Fruit fly (Drosophila melanogaster) whole organism, embryonic: Measurements from ENCODE around the gene CG13032.

Source experiments
- Asciz ChIP-seq: fragments of 200-800 bp; sonication (Bioruptor generic); optimal IDR thresholded peaks from 2 replicates; lab custom pipeline; 2017; ENCODE audit warnings: missing biosample characterization, mild to moderate bottlenecking, missing genetic modification characterization, missing genetic modification reagents
- Awh ChIP-seq: fragments of 200-800 bp; sonication (Bioruptor generic); IDR thresholded peaks from 2 replicates; pipeline ENCODE4, ENCODE4 v1.3.6; 2022; ENCODE audit warnings: missing biosample characterization, missing genetic modification characterization
- CG10979 ChIP-seq: fragments of 200-800 bp; sonication (Bioruptor generic); optimal IDR thresholded peaks from 2 replicates; lab custom pipeline; 2018; ENCODE audit warnings: missing biosample characterization, mild to moderate bottlenecking, missing genetic modification characterization, moderate library complexity
- CG11398 ChIP-seq: fragments of 200-800 bp; sonication (Bioruptor generic); optimal IDR thresholded peaks from 2 replicates; lab custom pipeline; 2016; ENCODE audit warnings: missing biosample characterization, missing genetic modification characterization
- CG1233 ChIP-seq: fragments of 200-800 bp; sonication (Bioruptor generic); optimal IDR thresholded peaks from 4 replicates; lab custom pipeline; 2018; ENCODE audit warnings: missing biosample characterization, mild to moderate bottlenecking, missing genetic modification characterization
- CG16815 ChIP-seq: fragments of 200-800 bp; sonication (Bioruptor generic); optimal IDR thresholded peaks from 3 replicates; lab custom pipeline; 2017; ENCODE audit warnings: missing biosample characterization, mild to moderate bottlenecking, missing genetic modification characterization
- CG2199 ChIP-seq: fragments of 200-800 bp; sonication (Bioruptor generic); IDR thresholded peaks from 3 replicates; pipeline ENCODE4 v1.3.6; 2022; ENCODE audit warnings: missing biosample characterization, missing genetic modification characterization
- CG2875 ChIP-seq: fragments of 200-800 bp; sonication (Bioruptor generic); optimal IDR thresholded peaks from 2 replicates; lab custom pipeline; 2017; ENCODE audit warnings: missing biosample characterization, mild to moderate bottlenecking, missing genetic modification characterization, missing genetic modification reagents
- CG31441 ChIP-seq: fragments of 200-800 bp; sonication (Bioruptor generic); IDR thresholded peaks from 2 replicates; pipeline ENCODE4 v1.3.6; 2022; ENCODE audit warnings: missing biosample characterization, missing genetic modification characterization
- CG34224 ChIP-seq: fragments of 200-800 bp; sonication (Bioruptor generic); IDR thresholded peaks from 3 replicates; pipeline ENCODE4 v1.3.6; 2022; ENCODE audit warnings: missing biosample characterization, missing genetic modification characterization; ENCODE audit not compliant: partially characterized antibody
- CG42726 ChIP-seq: fragments of 200-800 bp; sonication (Bioruptor generic); IDR thresholded peaks from 2 replicates; pipeline ENCODE4 v1.3.6; 2022; ENCODE audit warnings: missing biosample characterization, missing genetic modification characterization; ENCODE audit not compliant: partially characterized antibody
- CG4424 ChIP-seq: fragments of 200-800 bp; sonication (Bioruptor generic); optimal IDR thresholded peaks from 3 replicates; lab custom pipeline; 2016; ENCODE audit warnings: missing biosample characterization, missing genetic modification characterization
- CG5245 ChIP-seq: fragments of 200-800 bp; sonication (Bioruptor generic); optimal IDR thresholded peaks from 3 replicates; lab custom pipeline; 2016; ENCODE audit warnings: missing biosample characterization, missing genetic modification characterization
- CG8281 ChIP-seq: fragments of 200-800 bp; sonication (Bioruptor generic); optimal IDR thresholded peaks from 2 replicates; lab custom pipeline; 2018; ENCODE audit warnings: missing biosample characterization, mild to moderate bottlenecking, missing genetic modification characterization, moderate library complexity
- CG8924 ChIP-seq: fragments of 200-800 bp; optimal IDR thresholded peaks from 3 replicates; lab custom pipeline; 2019; ENCODE audit warnings: missing biosample characterization, mild to moderate bottlenecking, missing genetic modification characterization, moderate library complexity
- Deaf1 ChIP-seq: fragments of 200-800 bp; optimal IDR thresholded peaks from 3 replicates; lab custom pipeline; 2019; ENCODE audit warnings: missing biosample characterization, mild to moderate bottlenecking, missing genetic modification characterization, moderate library complexity
- Dref ChIP-seq: fragments of 200-800 bp; sonication (Bioruptor generic); IDR thresholded peaks from 2 replicates; pipeline ENCODE4 v1.3.6; 2022; ENCODE audit warnings: missing biosample characterization, missing genetic modification characterization
- Drgx ChIP-seq: fragments of 200-800 bp; sonication (Bioruptor generic); IDR thresholded peaks from 2 replicates; pipeline ENCODE4 v1.3.6; 2022; ENCODE audit warnings: missing biosample characterization, missing genetic modification characterization
- Gug ChIP-seq: fragments of 200-800 bp; sonication (Bioruptor generic); IDR thresholded peaks from 4 replicates; pipeline ENCODE4 v1.3.6; 2022; ENCODE audit warnings: missing biosample characterization, missing genetic modification characterization
- Hr3 ChIP-seq: fragments of 200-800 bp; sonication (Bioruptor generic); optimal IDR thresholded peaks from 3 replicates; lab custom pipeline; 2016; ENCODE audit warnings: missing biosample characterization, missing genetic modification characterization
- Hr51 ChIP-seq, 2 experiments: fragments of 200-800 bp; sonication (Bioruptor generic); optimal IDR thresholded peaks; 2 replicates in 1 of 2; 3 replicates in 1 of 2; lab custom pipeline; 2016 to 2018; ENCODE audit warnings: missing biosample characterization in 2 of 2, missing genetic modification characterization in 2 of 2, mild to moderate bottlenecking in 1 of 2, moderate library complexity in 1 of 2
- Oli ChIP-seq: fragments of 200-800 bp; sonication (Bioruptor generic); optimal IDR thresholded peaks from 2 replicates; lab custom pipeline; 2018; ENCODE audit warnings: missing biosample characterization, mild to moderate bottlenecking, missing genetic modification characterization, moderate library complexity
- Pdp1 ChIP-seq, 2 experiments: fragments of 200-800 bp; sonication (Bioruptor generic); optimal IDR thresholded peaks; 3 replicates each; lab custom pipeline; 2016; ENCODE audit warnings: missing biosample characterization in 2 of 2, missing genetic modification characterization in 2 of 2, mild to moderate bottlenecking in 1 of 2, moderate library complexity in 1 of 2
- Sox102F ChIP-seq: fragments of 200-800 bp; sonication (Bioruptor generic); optimal IDR thresholded peaks from 2 replicates; lab custom pipeline; 2018; ENCODE audit warnings: missing biosample characterization, mild to moderate bottlenecking, missing genetic modification characterization, moderate library complexity
- Usf ChIP-seq: fragments of 200-800 bp; sonication (Bioruptor generic); optimal IDR thresholded peaks from 2 replicates; lab custom pipeline; 2017; ENCODE audit warnings: missing genotype, missing biosample characterization, missing genetic modification characterization
- Xbp1 ChIP-seq: fragments of 200-800 bp; sonication (Bioruptor generic); optimal IDR thresholded peaks from 3 replicates; lab custom pipeline; 2016; ENCODE audit warnings: missing biosample characterization, mild to moderate bottlenecking, missing genetic modification characterization
- Xrp1 ChIP-seq: fragments of 200-800 bp; sonication (Bioruptor generic); IDR thresholded peaks from 2 replicates; pipeline ENCODE4 v1.3.6; 2022; ENCODE audit warnings: missing biosample characterization, missing genetic modification characterization
- bsh ChIP-seq, 2 experiments: fragments of 200-800 bp; sonication (Bioruptor generic); optimal IDR thresholded peaks; 2 replicates each; lab custom pipeline; 2017 to 2018; ENCODE audit warnings: mild to moderate bottlenecking in 2 of 2, missing biosample characterization in 2 of 2, missing genetic modification characterization in 2 of 2, moderate library complexity in 1 of 2
- chm ChIP-seq: fragments of 200-800 bp; sonication (Bioruptor generic); IDR thresholded peaks from 2 replicates; pipeline ENCODE4 v1.3.6; 2022; ENCODE audit warnings: missing biosample characterization, missing genetic modification characterization
- dmrt99B ChIP-seq: fragments of 200-800 bp; sonication (Bioruptor generic); optimal IDR thresholded peaks from 2 replicates; lab custom pipeline; 2018; ENCODE audit warnings: missing biosample characterization, mild to moderate bottlenecking, missing genetic modification characterization, moderate library complexity
- dpn ChIP-seq, 2 experiments: fragments of 200-800 bp; sonication (Bioruptor generic); optimal IDR thresholded peaks; 3 replicates each; lab custom pipeline; 2016; ENCODE audit warnings: missing biosample characterization in 2 of 2, missing genetic modification characterization in 2 of 2
- fd3F ChIP-seq: fragments of 200-800 bp; sonication (Bioruptor generic); optimal IDR thresholded peaks from 2 replicates; lab custom pipeline; 2018; ENCODE audit warnings: missing biosample characterization, mild to moderate bottlenecking, missing genetic modification characterization, moderate library complexity
- gem ChIP-seq: fragments of 200-800 bp; sonication (Bioruptor generic); optimal IDR thresholded peaks from 2 replicates; lab custom pipeline; 2019; ENCODE audit warnings: missing biosample characterization, mild to moderate bottlenecking, missing genetic modification characterization, moderate library complexity
- phol ChIP-seq: fragments of 200-800 bp; sonication (Bioruptor generic); optimal IDR thresholded peaks from 3 replicates; lab custom pipeline; 2018; ENCODE audit warnings: missing biosample characterization, mild to moderate bottlenecking, missing genetic modification characterization, moderate library complexity
- pum ChIP-seq: fragments of 200-800 bp; sonication (Bioruptor generic); optimal IDR thresholded peaks from 2 replicates; lab custom pipeline; 2016; ENCODE audit warnings: missing biosample characterization, missing genetic modification characterization
- row ChIP-seq: fragments of 200-800 bp; sonication (Bioruptor generic); IDR thresholded peaks from 3 replicates; pipeline ENCODE4 v1.3.6; 2022; ENCODE audit warnings: missing biosample characterization, missing genetic modification characterization
- sens ChIP-seq: fragments of 200-800 bp; sonication (Bioruptor generic); peaks from one replicate; lab custom pipeline; 2016; ENCODE audit warnings: missing biosample characterization, missing genetic modification characterization
- sim ChIP-seq: fragments of 200-800 bp; sonication (Bioruptor generic); IDR thresholded peaks from 2 replicates; pipeline ENCODE4 v1.3.6; 2022; ENCODE audit warnings: missing biosample characterization, missing genetic modification characterization
- zen ChIP-seq: fragments of 200-800 bp; sonication (Bioruptor generic); optimal IDR thresholded peaks from 3 replicates; lab custom pipeline; 2018; ENCODE audit warnings: missing biosample characterization, mild to moderate bottlenecking, missing genetic modification characterization, moderate library complexity

CG13032 gene

DNA sequence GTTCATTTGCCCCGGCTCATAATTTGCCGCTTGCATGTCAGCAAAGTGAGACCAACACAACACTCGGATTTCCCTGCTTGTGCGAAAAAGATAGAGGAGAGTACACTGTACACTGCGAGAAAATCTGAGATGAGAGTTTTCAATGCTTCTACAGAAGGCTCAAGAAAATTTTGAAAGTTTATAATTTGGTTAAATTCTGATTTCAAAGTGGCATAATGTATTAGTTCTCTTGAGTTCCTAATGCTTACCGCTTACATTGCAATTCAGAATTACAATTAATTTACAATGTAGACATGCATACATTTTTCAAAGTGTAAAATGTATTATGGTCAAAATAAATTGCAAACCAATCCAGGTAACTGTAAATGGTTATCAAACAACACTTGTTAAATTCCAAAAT is 30.8 kb upstream of the CG13032 start:
- peak; percentile 54; the same call in 1 of the 2 replicates for TF ChIP-seq Drgx (GFP tag; lab: Robert Waterston, UW)
- peak; percentile 49; the same call in 1 of the 2 replicates for TF ChIP-seq Xrp1
- TF ChIP-seq bsh (GFP tag; optimal IDR thresholded peaks at IDR 0.05; lab: Kevin White, UChicago) = peak in 1 of 2 experiments; percentile 16
- peak; percentile 86 for TF ChIP-seq sens (GFP tag; lab: Kevin White, UChicago)
- TF ChIP-seq dpn (GFP tag; optimal IDR thresholded peaks at IDR 0.05; lab: Kevin White, UChicago) = peak in 1 of 2 experiments; percentile 2
- peak; percentile 5 for TF ChIP-seq Oli (tag; lab: Kevin White, UChicago)
- no peak for TF ChIP-seq Xbp1
- peak; percentile 22 for TF ChIP-seq Sox102F
- 0 out of 2 replicates have a peak, but pooled peaks have one; percentile 27 for TF ChIP-seq CG42726 (GFP tag; lab: Robert Waterston, UW)
- peak; percentile 51 for TF ChIP-seq phol (tag; lab: Kevin White, UChicago)
- no peak for TF ChIP-seq Deaf1 (tag; lab: Kevin White, UChicago)
- peak in 1 of 2 experiments; percentile 12 for TF ChIP-seq Hr51 (GFP tag; optimal IDR thresholded peaks at IDR 0.05; lab: Kevin White, UChicago)
- TF ChIP-seq CG8924 (tag; lab: Kevin White, UChicago) = no peak
- no peak for TF ChIP-seq CG5245 (GFP tag; lab: Kevin White, UChicago)
- peak; percentile 2 for TF ChIP-seq pum (GFP tag; lab: Kevin White, UChicago)
- peak; percentile 8 for TF ChIP-seq dmrt99B (tag; lab: Kevin White, UChicago)
- peak; percentile 27 for TF ChIP-seq zen
- 0 out of 2 replicates have a peak, but pooled peaks have one; percentile 31 for TF ChIP-seq CG31441 (GFP tag; lab: Robert Waterston, UW)
- TF ChIP-seq Asciz (GFP tag; lab: Kevin White, UChicago) = peak; percentile 19
- peak; percentile 28 for TF ChIP-seq gem (tag; lab: Kevin White, UChicago)
- no peak for TF ChIP-seq Usf
- TF ChIP-seq CG10979 (tag; lab: Kevin White, UChicago) = peak; percentile 51
- peak; percentile 28; the same call in 2 of the 3 replicates for TF ChIP-seq row (GFP tag; lab: Robert Waterston, UW)

DNA sequence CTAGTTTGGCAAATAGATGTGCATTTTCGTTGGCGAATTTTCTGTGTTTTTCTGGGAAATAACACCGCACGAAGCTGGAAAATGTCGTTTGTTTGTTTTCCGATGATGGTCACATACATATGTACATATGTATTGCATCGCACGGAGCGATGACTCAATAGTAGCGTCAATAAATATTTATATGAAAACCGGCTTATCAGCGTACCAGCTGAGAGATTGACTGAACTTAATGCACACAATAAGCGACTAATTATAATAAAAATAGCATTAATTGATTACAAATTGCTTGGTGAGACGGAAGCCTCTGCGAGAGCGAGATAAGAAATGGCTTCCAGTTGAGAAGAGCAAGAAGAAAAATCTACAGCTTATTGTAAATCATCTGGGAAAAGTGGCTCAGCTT is 29.3 kb upstream of the CG13032 start:
- TF ChIP-seq chm (GFP tag; lab: Robert Waterston, UW) (peak; percentile 55; the same call in 1 of the 2 replicates), CG8281 (tag; lab: Kevin White, UChicago) (peak; percentile 49), Pdp1 (GFP tag; optimal IDR thresholded peaks at IDR 0.05; lab: Kevin White, UChicago) (peak in 1 of 2 experiments; percentile 11), sens (GFP tag; lab: Kevin White, UChicago) (peak; percentile 76), Dref (GFP tag; lab: Robert Waterston, UW) (no peak), Gug (no peak), CG34224 (GFP tag; lab: Robert Waterston, UW) (no peak), CG16815 (GFP tag; lab: Kevin White, UChicago) (no peak), Hr3 (GFP tag; lab: Kevin White, UChicago) (no peak), sim (no peak), fd3F (GFP tag; lab: Kevin White, UChicago) (no peak), CG2875 (GFP tag; lab: Kevin White, UChicago) (no peak), CG4424 (GFP tag; lab: Kevin White, UChicago) (no peak), CG1233 (GFP tag; lab: Kevin White, UChicago) (no peak), CG11398 (no peak), Awh (GFP tag; lab: Robert Waterston, UW) (0 out of 2 replicates have a peak, but pooled peaks have one; percentile 30), CG2199 (GFP tag; lab: Robert Waterston, UW) (no peak)
